Worm (Caenorhabditis elegans) whole organism, early embryonic: Measurements from ENCODE around the gene atp-5.

Source experiments
- aly-1 ChIP-seq: sonication (generic microtip); optimal IDR thresholded peaks from 2 replicates; lab custom pipeline; 2016; ENCODE audit warnings: missing genetic modification characterization, missing compliant biosample characterization
- ama-1 ChIP-seq: fragments of 150-350 bp; optimal IDR thresholded peaks from 2 replicates; lab custom pipeline; 2014
- ceh-36 ChIP-seq: sonication (generic microtip); optimal IDR thresholded peaks from 2 replicates; lab custom pipeline; 2016; ENCODE audit warnings: missing genetic modification characterization, inconsistent platforms, missing compliant biosample characterization
- ets-7 ChIP-seq: sonication (generic microtip); optimal IDR thresholded peaks from 2 replicates; lab custom pipeline; 2016; ENCODE audit warnings: missing genotype, missing genetic modification characterization, missing compliant biosample characterization
- flt-1 ChIP-seq: fragments of 200-800 bp; sonication (Bioruptor generic); IDR thresholded peaks from 2 replicates; pipeline ENCODE4 v1.3.6; 2022; ENCODE audit warnings: missing genetic modification characterization, missing compliant biosample characterization
- hmbx-1 ChIP-seq: sonication (generic microtip); optimal IDR thresholded peaks from 2 replicates; lab custom pipeline; 2016; ENCODE audit warnings: mild to moderate bottlenecking, missing genetic modification characterization, missing compliant biosample characterization
- hnd-1 ChIP-seq: sonication (generic microtip); optimal IDR thresholded peaks from 2 replicates; lab custom pipeline; 2016; ENCODE audit warnings: missing genetic modification characterization, missing compliant biosample characterization
- pes-1 ChIP-seq: fragments of 200-800 bp; sonication (Bioruptor generic); IDR thresholded peaks from 2 replicates; pipeline ENCODE4 v1.3.6; 2022; ENCODE audit warnings: missing genetic modification reagents, missing genetic modification characterization, missing compliant biosample characterization
- scrt-1 ChIP-seq: fragments of 200-800 bp; sonication (Bioruptor generic); IDR thresholded peaks from 2 replicates; pipeline ENCODE4 v1.3.6; 2022; ENCODE audit warnings: missing genetic modification characterization, missing compliant biosample characterization
- sea-1 ChIP-seq: fragments of 200-800 bp; sonication (Bioruptor generic); conservative IDR thresholded peaks from 2 replicates; pipeline ENCODE4 v1.3.6; 2022; ENCODE audit warnings: missing genetic modification characterization, missing compliant biosample characterization
- tbx-11 ChIP-seq: fragments of 200-800 bp; sonication (Bioruptor generic); IDR thresholded peaks from 2 replicates; pipeline ENCODE4 v1.3.6; 2022; ENCODE audit warnings: missing genetic modification characterization, missing compliant biosample characterization
- tbx-37 ChIP-seq: fragments of 200-800 bp; sonication (Bioruptor generic); conservative IDR thresholded peaks from 2 replicates; pipeline ENCODE4 v1.3.6; 2022; ENCODE audit warnings: missing genetic modification reagents, missing genetic modification characterization, missing compliant biosample characterization
- tra-4 ChIP-seq: sonication (generic microtip); optimal IDR thresholded peaks from 2 replicates; lab custom pipeline; 2017; ENCODE audit warnings: missing genetic modification characterization, missing compliant biosample characterization

ce11 chrV:11095873-11096272 is 27.8 kb downstream of the atp-5 start, which contains the start of gene Y42A5A.3:
- no peak for TF ChIP-seq ama-1 (lab: Kevin White, UChicago)
- no peak for TF ChIP-seq aly-1 (tag; lab: Kevin White, UChicago)
- TF ChIP-seq ceh-36 (tag; lab: Kevin White, UChicago), result no peak
- no peak for TF ChIP-seq flt-1 (GFP tag; lab: Robert Waterston, UW)
- TF ChIP-seq hnd-1 (tag; lab: Kevin White, UChicago), result no peak
- TF ChIP-seq ets-7 (tag; lab: Kevin White, UChicago), result no peak
- TF ChIP-seq tra-4 (tag; lab: Kevin White, UChicago), result no peak
- no peak for TF ChIP-seq tbx-37 (GFP tag; lab: Robert Waterston, UW)
- TF ChIP-seq hmbx-1 (tag; lab: Kevin White, UChicago), result no peak
- no peak for TF ChIP-seq tbx-11 (GFP tag; lab: Robert Waterston, UW)
- TF ChIP-seq scrt-1 (GFP tag; lab: Robert Waterston, UW), result no peak
- TF ChIP-seq pes-1 (GFP tag; lab: Robert Waterston, UW), result no peak
- no peak for TF ChIP-seq sea-1 (GFP tag; lab: Robert Waterston, UW)
